Worm (Caenorhabditis elegans): ENCODE data around the gene ZK622.1.

Gene ZK622.1

ce11 chrII:5326891-5327290 lies 33.3 kb downstream of the ZK622.1 start:
- TF ChIP-seq sma-9 (GFP tag; optimal IDR thresholded peaks at IDR 0.05) (peak; percentile 17), sma-9 (tag; optimal IDR thresholded peaks at IDR 0.05) (no peak), ztf-1 (GFP tag; conservative IDR thresholded peaks at IDR 0.05) (no peak)

- TF ChIP-seq elt-1 (tag; optimal IDR thresholded peaks at IDR 0.05) (peak; percentile 25), ceh-82 (tag; optimal IDR thresholded peaks at IDR 0.05) (no peak), sma-9 (GFP tag; optimal IDR thresholded peaks at IDR 0.05) (peak; percentile 3), sma-9 (tag; optimal IDR thresholded peaks at IDR 0.05) (no peak), lsy-2 (tag; optimal IDR thresholded peaks at IDR 0.05) (peak in 1 of 2 experiments; percentile 2), nhr-21 (tag; optimal IDR thresholded peaks at IDR 0.05) (peak; percentile 28)
Observed at ce11 chrII:5328912-5329311, 35.3 kb downstream of the ZK622.1 start.

ce11 chrII:5330206-5330686 lies 36.6 kb downstream of the ZK622.1 start:
- TF ChIP-seq nhr-6 (tag; optimal IDR thresholded peaks at IDR 0.05) = peak; percentile 94
- no peak for TF ChIP-seq lin-11 (tag; optimal IDR thresholded peaks at IDR 0.05)
- peak; percentile 39 for TF ChIP-seq mab-5 (tag; optimal IDR thresholded peaks at IDR 0.05)
- TF ChIP-seq sma-9 (GFP tag; optimal IDR thresholded peaks at IDR 0.05) = peak; percentile 98
- peak; percentile 82 for TF ChIP-seq sma-9 (tag; optimal IDR thresholded peaks at IDR 0.05)
- no peak for TF ChIP-seq ztf-1 (GFP tag; conservative IDR thresholded peaks at IDR 0.05)
- TF ChIP-seq nhr-237 (tag; optimal IDR thresholded peaks at IDR 0.05) = no peak
- no peak for TF ChIP-seq aly-2 (tag; optimal IDR thresholded peaks at IDR 0.05)
- no peak for TF ChIP-seq zag-1 (tag; optimal IDR thresholded peaks at IDR 0.05)
- TF ChIP-seq lin-13 (GFP tag; optimal IDR thresholded peaks at IDR 0.05) = peak; percentile 67
- TF ChIP-seq nhr-11 (tag; optimal IDR thresholded peaks at IDR 0.05) = no peak
- TF ChIP-seq ama-1 (optimal IDR thresholded peaks at IDR 0.05) = peak; percentile 48
- peak; percentile 67 for TF ChIP-seq gmeb-1 (tag; optimal IDR thresholded peaks at IDR 0.05)
- peak; percentile 85 for TF ChIP-seq unc-62 (GFP tag; optimal IDR thresholded peaks at IDR 0.05)
- no peak for TF ChIP-seq mbf-1 (tag; optimal IDR thresholded peaks at IDR 0.05)
- peak; percentile 79 for TF ChIP-seq ztf-4 (tag; optimal IDR thresholded peaks at IDR 0.05)
- TF ChIP-seq nhr-129 (tag; optimal IDR thresholded peaks at IDR 0.05) = peak; percentile 90
- no peak for TF ChIP-seq ztf-11 (tag; optimal IDR thresholded peaks at IDR 0.05)
- peak; percentile 64 to 71 for TF ChIP-seq mdl-1 (tag; optimal IDR thresholded peaks at IDR 0.05)
- TF ChIP-seq nhr-10 (tag; optimal IDR thresholded peaks at IDR 0.05) = no peak
- peak; percentile 44 for TF ChIP-seq nhr-77 (tag; optimal IDR thresholded peaks at IDR 0.05)
- no peak for TF ChIP-seq lin-39 (tag; optimal IDR thresholded peaks at IDR 0.05)
- peak; percentile 87 for TF ChIP-seq crh-2 (tag; optimal IDR thresholded peaks at IDR 0.05)
- TF ChIP-seq F13H6.1 (tag; optimal IDR thresholded peaks at IDR 0.05) = peak; percentile 92
- TF ChIP-seq sem-4 (tag; optimal IDR thresholded peaks at IDR 0.05) = peak; percentile 83
- peak; percentile 77 for TF ChIP-seq Y55F3AM.14 (GFP tag; optimal IDR thresholded peaks at IDR 0.05)
- TF ChIP-seq dmd-4 (tag; optimal IDR thresholded peaks at IDR 0.05) = no peak
- no peak for TF ChIP-seq ZK546.5 (tag; optimal IDR thresholded peaks at IDR 0.05)
- TF ChIP-seq egl-27 (tag; optimal IDR thresholded peaks at IDR 0.05) = peak; percentile 89
- no peak for TF ChIP-seq elt-3 (tag; optimal IDR thresholded peaks at IDR 0.05)
- TF ChIP-seq C34F6.9 (tag; optimal IDR thresholded peaks at IDR 0.05) = peak; percentile 85
- TF ChIP-seq skn-1 (tag; optimal IDR thresholded peaks at IDR 0.05) = no peak
- peak; percentile 95 for TF ChIP-seq sma-3 (GFP tag; optimal IDR thresholded peaks at IDR 0.05)
- TF ChIP-seq R02D3.7 (tag; optimal IDR thresholded peaks at IDR 0.05) = no peak
- TF ChIP-seq peb-1 (tag; optimal IDR thresholded peaks at IDR 0.05) = no peak
- TF ChIP-seq ceh-82 (tag; optimal IDR thresholded peaks at IDR 0.05) = no peak
- peak; percentile 84 for TF ChIP-seq unc-55 (GFP tag; optimal IDR thresholded peaks at IDR 0.05)
- TF ChIP-seq alr-1 (tag; optimal IDR thresholded peaks at IDR 0.05) = no peak
- peak; percentile 69 for TF ChIP-seq blmp-1 (tag; optimal IDR thresholded peaks at IDR 0.05; ENCODE audit: insufficient read depth)
- TF ChIP-seq nhr-23 (tag; optimal IDR thresholded peaks at IDR 0.05) = no peak
- peak; percentile 12 to 87 for TF ChIP-seq lsy-2 (tag; optimal IDR thresholded peaks at IDR 0.05)
- TF ChIP-seq fos-1 (tag; optimal IDR thresholded peaks at IDR 0.05) = peak; percentile 94
- peak; percentile 34 for TF ChIP-seq ceh-16 (tag; optimal IDR thresholded peaks at IDR 0.05)
- TF ChIP-seq snpc-4 (tag; optimal IDR thresholded peaks at IDR 0.05) = peak; percentile 4
- TF ChIP-seq elt-1 (tag; optimal IDR thresholded peaks at IDR 0.05) = peak; percentile 30
- TF ChIP-seq nhr-25 (tag; optimal IDR thresholded peaks at IDR 0.05) = peak; percentile 93
- no peak for TF ChIP-seq nhr-12 (tag; optimal IDR thresholded peaks at IDR 0.05)
- TF ChIP-seq nhr-21 (tag; optimal IDR thresholded peaks at IDR 0.05) = peak; percentile 92
- TF ChIP-seq unc-39 (tag; optimal IDR thresholded peaks at IDR 0.05) = no peak
